Worm (Caenorhabditis elegans) whole organism, L3 larva: ENCODE measurements around the gene ZK1193.2.

Source experiments
- R02D3.7 ChIP-seq: fragments of 150-350 bp; optimal IDR thresholded peaks from 2 replicates; lab custom pipeline; 2014; ENCODE audit warnings: missing biosample characterization, missing genetic modification characterization
- ZK546.5 ChIP-seq: sonication (generic microtip); optimal IDR thresholded peaks from 2 replicates; lab custom pipeline; 2017; ENCODE audit warnings: missing biosample characterization, missing genetic modification characterization
- aly-2 ChIP-seq: fragments of 150-350 bp; optimal IDR thresholded peaks from 2 replicates; lab custom pipeline; 2014; ENCODE audit warnings: missing biosample characterization, missing genetic modification characterization
- ama-1 ChIP-seq: fragments of 150-350 bp; optimal IDR thresholded peaks from 2 replicates; lab custom pipeline; 2018
- ceh-16 ChIP-seq: sonication (generic microtip); optimal IDR thresholded peaks from 2 replicates; lab custom pipeline; 2017; ENCODE audit warnings: missing biosample characterization, missing genetic modification characterization
- ceh-28 ChIP-seq: fragments of 150-350 bp; optimal IDR thresholded peaks from 2 replicates; lab custom pipeline; 2014; ENCODE audit warnings: missing biosample characterization, missing genetic modification reagents, missing genetic modification characterization
- ceh-9 ChIP-seq: sonication (generic microtip); optimal IDR thresholded peaks from 2 replicates; lab custom pipeline; 2018; ENCODE audit warnings: missing biosample characterization, missing genetic modification characterization
- egl-5 ChIP-seq: fragments of 150-350 bp; optimal IDR thresholded peaks from 2 replicates; lab custom pipeline; 2017; ENCODE audit warnings: missing biosample characterization, missing genetic modification reagents, missing genetic modification characterization, inconsistent platforms
- elt-2 ChIP-seq: sonication (generic microtip); optimal IDR thresholded peaks from 2 replicates; lab custom pipeline; 2016; ENCODE audit warnings: missing genetic modification reagents, mild to moderate bottlenecking, missing genetic modification characterization, missing compliant biosample characterization
- elt-3 ChIP-seq, 3 experiments: fragments of 150-350 bp in 1 of 3; sonication (generic microtip) in 2 of 3; optimal IDR thresholded peaks; 2 replicates in 2 of 3; 4 replicates in 1 of 3; lab custom pipeline; 2014 to 2017; ENCODE audit warnings: missing biosample characterization in 3 of 3, missing genetic modification characterization in 3 of 3
- fos-1 ChIP-seq: fragments of 150-350 bp; optimal IDR thresholded peaks from 2 replicates; lab custom pipeline; 2014; ENCODE audit warnings: missing biosample characterization, missing genetic modification characterization
- hmg-11 ChIP-seq: sonication (generic microtip); optimal IDR thresholded peaks from 2 replicates; lab custom pipeline; 2016; ENCODE audit warnings: missing genetic modification characterization, missing compliant biosample characterization
- jun-1 ChIP-seq: fragments of 150-350 bp; optimal IDR thresholded peaks from 2 replicates; lab custom pipeline; 2014; ENCODE audit warnings: missing biosample characterization, missing genetic modification reagents, missing genetic modification characterization
- lin-15B ChIP-seq: fragments of 150-350 bp; optimal IDR thresholded peaks from 2 replicates; lab custom pipeline; 2014; ENCODE audit warnings: missing biosample characterization, missing genetic modification characterization
- lin-39 ChIP-seq: fragments of 150-350 bp; optimal IDR thresholded peaks from 2 replicates; lab custom pipeline; 2018; ENCODE audit warnings: missing biosample characterization, missing genetic modification reagents, missing genetic modification characterization
- mdl-1 ChIP-seq: fragments of 150-350 bp; optimal IDR thresholded peaks from 2 replicates; lab custom pipeline; 2014; ENCODE audit warnings: missing biosample characterization, missing genetic modification characterization
- nfya-1 ChIP-seq: sonication (generic microtip); optimal IDR thresholded peaks from 2 replicates; lab custom pipeline; 2017; ENCODE audit warnings: missing genetic modification characterization, mild to moderate bottlenecking, missing compliant biosample characterization, antibody characterized with exemption, moderate library complexity; ENCODE audit not compliant: insufficient read depth
- nhr-11 ChIP-seq: fragments of 150-350 bp; optimal IDR thresholded peaks from 2 replicates; lab custom pipeline; 2014; ENCODE audit warnings: missing biosample characterization, missing genetic modification characterization
- nhr-12 ChIP-seq: fragments of 150-350 bp; optimal IDR thresholded peaks from 2 replicates; lab custom pipeline; 2014; ENCODE audit warnings: missing biosample characterization, missing genetic modification characterization
- nhr-23 ChIP-seq: fragments of 150-350 bp; optimal IDR thresholded peaks from 2 replicates; lab custom pipeline; 2014; ENCODE audit warnings: missing biosample characterization, missing genetic modification reagents, missing genetic modification characterization
- nhr-25 ChIP-seq: sonication (generic microtip); optimal IDR thresholded peaks from 2 replicates; lab custom pipeline; 2017; ENCODE audit warnings: missing biosample characterization, missing genetic modification characterization
- nhr-28 ChIP-seq: fragments of 150-350 bp; optimal IDR thresholded peaks from 2 replicates; lab custom pipeline; 2014; ENCODE audit warnings: missing biosample characterization, missing genetic modification characterization
- nhr-43 ChIP-seq: sonication (generic microtip); optimal IDR thresholded peaks from 2 replicates; lab custom pipeline; 2016; ENCODE audit warnings: mild to moderate bottlenecking, missing genetic modification characterization, missing compliant biosample characterization; ENCODE audit not compliant: poor library complexity, severe bottlenecking
- nhr-67 ChIP-seq: fragments of 150-350 bp; optimal IDR thresholded peaks from 2 replicates; lab custom pipeline; 2014; ENCODE audit warnings: missing biosample characterization, missing genetic modification characterization
- pha-4 ChIP-seq: fragments of 150-350 bp; optimal IDR thresholded peaks from 2 replicates; lab custom pipeline; 2014; ENCODE audit warnings: missing biosample characterization, missing genetic modification reagents, missing genetic modification characterization
- pqm-1 ChIP-seq: fragments of 150-350 bp; optimal IDR thresholded peaks from 2 replicates; lab custom pipeline; 2017; ENCODE audit warnings: missing biosample characterization, missing genetic modification characterization, inconsistent platforms
- sea-2 ChIP-seq: fragments of 150-350 bp; sonication (generic microtip); optimal IDR thresholded peaks from 4 replicates; lab custom pipeline; 2014; ENCODE audit warnings: missing biosample characterization, missing genetic modification reagents, missing genetic modification characterization
- skn-1 ChIP-seq: fragments of 150-350 bp; optimal IDR thresholded peaks from 2 replicates; lab custom pipeline; 2014; ENCODE audit warnings: missing biosample characterization, missing genetic modification characterization
- snpc-4 ChIP-seq: fragments of 150-350 bp; optimal IDR thresholded peaks from 2 replicates; lab custom pipeline; 2014; ENCODE audit warnings: missing biosample characterization, missing genetic modification characterization
- tbx-2 ChIP-seq: sonication (generic microtip); optimal IDR thresholded peaks from 2 replicates; lab custom pipeline; 2016; ENCODE audit warnings: mild to moderate bottlenecking, missing genetic modification characterization, missing compliant biosample characterization
- unc-39 ChIP-seq: sonication (generic microtip); optimal IDR thresholded peaks from 4 replicates; lab custom pipeline; 2017; ENCODE audit warnings: missing biosample characterization, missing genetic modification characterization
- unc-62 ChIP-seq: fragments of 150-350 bp; sonication (generic microtip); optimal IDR thresholded peaks from 4 replicates; lab custom pipeline; 2014; ENCODE audit warnings: missing biosample characterization, missing genetic modification reagents, missing genetic modification characterization
- zag-1 ChIP-seq: fragments of 150-350 bp; optimal IDR thresholded peaks from 2 replicates; lab custom pipeline; 2014; ENCODE audit warnings: missing biosample characterization, missing genetic modification characterization
- ztf-11 ChIP-seq: fragments of 150-350 bp; optimal IDR thresholded peaks from 2 replicates; lab custom pipeline; 2014; ENCODE audit warnings: missing biosample characterization, missing genetic modification characterization
- ztf-4 ChIP-seq: fragments of 150-350 bp; optimal IDR thresholded peaks from 2 replicates; lab custom pipeline; 2014; ENCODE audit warnings: missing biosample characterization, missing genetic modification characterization

Gene ZK1193.2

ce11 chrX:394709-395108 is 30.7 kb downstream of the ZK1193.2 start, which contains the start of gene R04A9.7:
R04A9.7 (minus strand) TSS chrX:394892.
- TF ChIP-seq ceh-9 (no peak), nhr-11 (tag; lab: Kevin White, UChicago) (no peak), R02D3.7 (tag; lab: Kevin White, UChicago) (no peak), ceh-28 (tag; lab: Kevin White, UChicago) (no peak), lin-15B (tag; lab: Kevin White, UChicago) (no peak), ztf-4 (tag; lab: Kevin White, UChicago) (no peak), ZK546.5 (tag; lab: Kevin White, UChicago) (no peak), nhr-23 (tag; lab: Kevin White, UChicago) (no peak), hmg-11 (no peak), elt-2 (tag; lab: Kevin White, UChicago) (no peak), jun-1 (tag; lab: Kevin White, UChicago) (no peak), pqm-1 (no peak), nhr-12 (tag; lab: Kevin White, UChicago) (no peak), pha-4 (tag; lab: Kevin White, UChicago) (no peak), sea-2 (no peak)

- TF ChIP-seq pha-4 (tag; lab: Kevin White, UChicago): no peak
- TF ChIP-seq tbx-2: no peak
- TF ChIP-seq jun-1 (tag; lab: Kevin White, UChicago): no peak
- TF ChIP-seq unc-39 (tag; lab: Kevin White, UChicago): no peak
- TF ChIP-seq nhr-25 (tag; lab: Kevin White, UChicago): no peak
- no peak for TF ChIP-seq ztf-4 (tag; lab: Kevin White, UChicago)
- TF ChIP-seq unc-62 (GFP tag; lab: Kevin White, UChicago): no peak
- TF ChIP-seq elt-2 (tag; lab: Kevin White, UChicago): no peak
- TF ChIP-seq hmg-11: no peak
- no peak for TF ChIP-seq ceh-16 (tag; lab: Kevin White, UChicago)
- no peak for TF ChIP-seq sea-2
- TF ChIP-seq mdl-1 (tag; lab: Kevin White, UChicago): no peak
Measured at ce11 chrX:390469-390868, 35.0 kb downstream of the ZK1193.2 start, which contains the start of gene R04A9.9. R04A9.9 (minus strand) TSS chrX:390569.

ce11 chrX:389566-389965 is 35.9 kb downstream of the ZK1193.2 start:
- TF ChIP-seq nhr-23 (tag; lab: Kevin White, UChicago) (no peak), pha-4 (tag; lab: Kevin White, UChicago) (no peak), ceh-9 (no peak), tbx-2 (no peak), aly-2 (tag; lab: Kevin White, UChicago) (no peak), nhr-67 (tag; lab: Kevin White, UChicago) (no peak), sea-2 (no peak), nhr-28 (tag; lab: Kevin White, UChicago) (no peak), elt-3 (tag; optimal IDR thresholded peaks at IDR 0.05; lab: Kevin White, UChicago) (no peak), nfya-1 (no peak), jun-1 (tag; lab: Kevin White, UChicago) (no peak), pqm-1 (no peak), nhr-11 (tag; lab: Kevin White, UChicago) (no peak), egl-5 (tag; lab: Kevin White, UChicago) (no peak), ceh-16 (tag; lab: Kevin White, UChicago) (no peak), fos-1 (no peak)

ce11 chrX:388728-389127 is 36.7 kb downstream of the ZK1193.2 start, which contains the start of gene ceh-93:
ceh-93 (minus strand) TSS chrX:388797.
- TF ChIP-seq ama-1: no peak
- peak; percentile 37 for TF ChIP-seq lin-15B (tag; lab: Kevin White, UChicago)
- no peak for TF ChIP-seq nhr-23 (tag; lab: Kevin White, UChicago)
- no peak for TF ChIP-seq fos-1
- no peak for TF ChIP-seq ceh-16 (tag; lab: Kevin White, UChicago)
- no peak for TF ChIP-seq pqm-1
- TF ChIP-seq aly-2 (tag; lab: Kevin White, UChicago): no peak
- TF ChIP-seq nfya-1: peak; percentile 97
- peak; percentile 43 for TF ChIP-seq hmg-11
- no peak for TF ChIP-seq nhr-43

ce11 chrX:382692-383091 is 42.7 kb downstream of the ZK1193.2 start, which contains the start of gene ife-2:
ife-2 (minus strand) TSS chrX:382709.
- peak; percentile 81 for TF ChIP-seq hmg-11
- no peak for TF ChIP-seq nhr-28 (tag; lab: Kevin White, UChicago)
- TF ChIP-seq lin-15B (tag; lab: Kevin White, UChicago): peak; percentile 47
- no peak for TF ChIP-seq unc-62 (GFP tag; lab: Kevin White, UChicago)
- peak; percentile 82 for TF ChIP-seq ceh-28 (tag; lab: Kevin White, UChicago)
- peak; percentile 58 for TF ChIP-seq snpc-4 (tag; lab: Kevin White, UChicago)
- TF ChIP-seq nhr-43: peak; percentile 67
- TF ChIP-seq lin-39 (tag; lab: Kevin White, UChicago): peak; percentile 62
- peak; percentile 5 for TF ChIP-seq skn-1 (tag; lab: Kevin White, UChicago)
- peak; percentile 94 for TF ChIP-seq pha-4 (tag; lab: Kevin White, UChicago)
- peak; percentile 52 for TF ChIP-seq elt-2 (tag; lab: Kevin White, UChicago)
- peak; percentile 1 for TF ChIP-seq pqm-1
- peak; percentile 65 for TF ChIP-seq nhr-25 (tag; lab: Kevin White, UChicago)
- TF ChIP-seq ztf-11 (tag; lab: Kevin White, UChicago): no peak
- peak; percentile 97 for TF ChIP-seq nfya-1
- TF ChIP-seq R02D3.7 (tag; lab: Kevin White, UChicago): peak; percentile 44
- TF ChIP-seq jun-1 (tag; lab: Kevin White, UChicago): peak; percentile 10
- peak; percentile 60 for TF ChIP-seq nhr-23 (tag; lab: Kevin White, UChicago)
- TF ChIP-seq zag-1 (tag; lab: Kevin White, UChicago): no peak
